Fruit fly (Drosophila melanogaster): ENCODE results near the gene LManII.

LManII gene

DNA sequence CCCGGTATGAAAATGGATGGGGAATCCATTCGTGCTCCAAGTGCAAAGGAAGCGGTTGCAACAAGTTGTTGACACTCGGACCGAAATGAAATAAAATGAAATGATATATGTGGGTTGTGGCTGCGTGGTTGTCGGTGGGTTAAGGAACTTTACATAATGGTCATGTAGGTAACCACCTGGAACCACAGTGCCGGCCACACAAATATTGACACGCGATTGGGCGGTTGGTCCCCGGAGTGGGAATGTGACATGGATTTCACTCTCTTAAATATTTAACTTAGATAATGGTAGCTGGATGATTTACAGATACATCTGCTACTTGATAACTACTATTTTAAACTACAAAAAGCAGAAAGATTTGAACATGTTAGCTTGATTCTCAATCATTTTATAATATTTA is 47.4 kb downstream of the LManII start (continued):
- TF ChIP-seq Eip74EF (GFP tag; optimal IDR thresholded peaks at IDR 0.05): no peak
- peak; percentile 21 for TF ChIP-seq Side (GFP tag; optimal IDR thresholded peaks at IDR 0.05)
- TF ChIP-seq Sox102F (GFP tag; optimal IDR thresholded peaks at IDR 0.05): no peak
- TF ChIP-seq slp2 (GFP tag; optimal IDR thresholded peaks at IDR 0.05): no peak
- no peak for TF ChIP-seq Nf-YA (GFP tag; IDR thresholded peaks at IDR 0.05)
- TF ChIP-seq E2f2 (GFP tag; IDR thresholded peaks at IDR 0.05): no peak
- peak; percentile 19 for TF ChIP-seq tap (tag; optimal IDR thresholded peaks at IDR 0.05)
- no peak for TF ChIP-seq CG3281 (GFP tag; optimal IDR thresholded peaks at IDR 0.05)
- TF ChIP-seq Xbp1 (GFP tag; optimal IDR thresholded peaks at IDR 0.05): no peak
- no peak for TF ChIP-seq Hmx (GFP tag; optimal IDR thresholded peaks at IDR 0.05)
- TF ChIP-seq CG6791 (GFP tag; IDR thresholded peaks at IDR 0.05; ENCODE audit: partially characterized antibody): peak; percentile 31; the same call in 1 of the 3 replicates
- TF ChIP-seq Gug (GFP tag; IDR thresholded peaks at IDR 0.05): no peak
- TF ChIP-seq lbe (GFP tag; optimal IDR thresholded peaks at IDR 0.05): no peak
- no peak for TF ChIP-seq pb (GFP tag; optimal IDR thresholded peaks at IDR 0.05)
- TF ChIP-seq CG6813 (GFP tag; optimal IDR thresholded peaks at IDR 0.05): peak; percentile 72
- no peak for TF ChIP-seq br (optimal IDR thresholded peaks at IDR 0.05)
- TF ChIP-seq Oli (tag; optimal IDR thresholded peaks at IDR 0.05): no peak
- TF ChIP-seq HLH3B (GFP tag; IDR thresholded peaks at IDR 0.05): peak; percentile 10; the same call in 1 of the 2 replicates
- TF ChIP-seq otp (GFP tag; IDR thresholded peaks at IDR 0.05): no peak
- TF ChIP-seq CrebB (tag; optimal IDR thresholded peaks at IDR 0.05): no peak
- TF ChIP-seq Lim3 (GFP tag; IDR thresholded peaks at IDR 0.05): no peak
- no peak for TF ChIP-seq Mrtf (GFP tag; IDR thresholded peaks at IDR 0.05)
- no peak for TF ChIP-seq lov (optimal IDR thresholded peaks at IDR 0.05)
- TF ChIP-seq lov (GFP tag; IDR thresholded peaks at IDR 0.05): 0 out of 3 replicates have a peak, but pooled peaks have one; percentile 9
- TF ChIP-seq CG7963 (GFP tag; IDR thresholded peaks at IDR 0.05; ENCODE audit: partially characterized antibody): no peak
- TF ChIP-seq ase (GFP tag; IDR thresholded peaks at IDR 0.05): no peak
- TF ChIP-seq BEAF-32 (GFP tag; optimal IDR thresholded peaks at IDR 0.05): no peak
- no peak for TF ChIP-seq Dek (tag; optimal IDR thresholded peaks at IDR 0.05)
- TF ChIP-seq CG17612 (GFP tag; IDR thresholded peaks at IDR 0.05): no peak
- no peak for TF ChIP-seq CG14965 (GFP tag; optimal IDR thresholded peaks at IDR 0.05; ENCODE audit: borderline replicate concordance)
- TF ChIP-seq p53 (GFP tag; optimal IDR thresholded peaks at IDR 0.05): no peak
- no peak for TF ChIP-seq CG9817 (tag; optimal IDR thresholded peaks at IDR 0.05)

DNA sequence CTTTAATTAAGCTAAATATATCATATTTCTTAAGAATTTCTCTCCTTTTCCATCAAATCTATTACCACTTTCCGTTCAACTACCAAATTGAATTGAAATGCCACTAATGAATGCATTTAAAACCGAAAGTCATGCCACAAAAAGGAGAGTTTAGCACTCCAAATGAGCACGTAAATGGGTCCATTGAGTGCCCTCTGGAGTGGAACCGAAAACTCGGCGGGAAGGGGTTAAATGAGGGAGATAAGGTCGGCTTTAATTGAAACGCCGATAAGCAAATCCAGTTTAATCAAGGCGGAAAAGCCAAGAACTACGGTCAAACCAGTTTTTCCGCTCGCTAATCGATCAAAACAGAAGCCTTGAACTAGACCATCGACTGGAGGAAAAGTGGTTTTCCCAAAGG is 47.9 kb downstream of the LManII start:
- TF ChIP-seq CG13287 (GFP tag; IDR thresholded peaks at IDR 0.05; ENCODE audit: partially characterized antibody) (no peak), Blimp-1 (GFP tag; optimal IDR thresholded peaks at IDR 0.05) (peak; percentile 60), chinmo (GFP tag; IDR thresholded peaks at IDR 0.05; ENCODE audit: partially characterized antibody) (0 out of 4 replicates have a peak, but pooled peaks have one; percentile 17), sens (GFP tag) (peak; percentile 46), z (GFP tag; IDR thresholded peaks at IDR 0.05) (peak; percentile 82), CG13123 (GFP tag; optimal IDR thresholded peaks at IDR 0.05) (no peak), gt (GFP tag; IDR thresholded peaks at IDR 0.05) (no peak), CG13894 (tag; optimal IDR thresholded peaks at IDR 0.05) (no peak), gem (tag; optimal IDR thresholded peaks at IDR 0.05) (peak; percentile 5), grn (GFP tag; optimal IDR thresholded peaks at IDR 0.05) (peak; percentile 33), Atf3 (GFP tag; optimal IDR thresholded peaks at IDR 0.05) (no peak), CG15601 (tag; optimal IDR thresholded peaks at IDR 0.05) (peak; percentile 57), prd (optimal IDR thresholded peaks at IDR 0.05) (no peak), prd (GFP tag; IDR thresholded peaks at IDR 0.05) (no peak), Awh (GFP tag; IDR thresholded peaks at IDR 0.05) (peak; percentile 76)

All from whole organism, embryonic.